Worm (Caenorhabditis elegans) whole organism, L2 larva: ENCODE results near the gene eif-3.G.
A peak's percentile ranks its signal among the peaks of the same experiment; 100 is the strongest.

Source experiments
- lin-39 ChIP-seq: fragments of 150-350 bp; optimal IDR thresholded peaks from 2 replicates; lab custom pipeline; 2014; ENCODE audit warnings: missing biosample characterization, missing genetic modification reagents, missing genetic modification characterization
- mbf-1 ChIP-seq: sonication (generic microtip); optimal IDR thresholded peaks from 2 replicates; lab custom pipeline; 2017; ENCODE audit warnings: missing biosample characterization, missing genetic modification characterization
- nhr-25 ChIP-seq: fragments of 150-350 bp; sonication (generic microtip); optimal IDR thresholded peaks from 3 replicates; lab custom pipeline; 2014; ENCODE audit warnings: missing biosample characterization, missing genetic modification characterization
- snpc-4 ChIP-seq: fragments of 150-350 bp; optimal IDR thresholded peaks from 2 replicates; lab custom pipeline; 2014; ENCODE audit warnings: missing biosample characterization, missing genetic modification characterization
- unc-55 ChIP-seq: fragments of 150-350 bp; sonication (generic microtip); optimal IDR thresholded peaks from 3 replicates; lab custom pipeline; 2014; ENCODE audit warnings: missing biosample characterization, missing genetic modification reagents, missing genetic modification characterization

DNA sequence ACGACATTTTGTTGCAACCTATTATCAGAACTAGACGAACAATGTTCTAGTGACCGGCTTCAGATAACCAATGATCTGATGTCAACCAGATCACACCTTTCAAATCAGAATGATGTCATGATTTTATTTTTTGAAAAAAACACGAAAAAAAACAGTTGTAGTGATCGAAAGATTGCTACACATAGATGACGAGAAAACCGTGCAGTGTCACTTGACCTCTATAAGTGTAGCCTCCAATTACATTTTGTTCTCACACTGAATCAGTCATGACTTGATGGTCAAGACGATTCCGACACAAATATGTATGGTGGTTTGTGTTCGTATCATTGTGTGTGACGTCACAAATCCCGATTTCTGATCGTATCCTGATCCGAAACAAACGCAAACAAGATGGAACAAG, 2.5 kb upstream of the eif-3.G start:
- no peak for TF ChIP-seq snpc-4 (tag; lab: Kevin White, UChicago)
- TF ChIP-seq lin-39 (tag; lab: Kevin White, UChicago), result no peak
- TF ChIP-seq unc-55, result no peak
- TF ChIP-seq nhr-25 (tag; lab: Kevin White, UChicago), result peak; percentile 74
- no peak for TF ChIP-seq mbf-1
